2 fruit fly cellular contexts compared by ENCODE assay signal in genomic region chr3R:29213416-29213815, dm6.
TF ChIP-seq lines count a peak whose summit lies in the region.

No protein-coding gene starts in this region.

- TF ChIP-seq CTCF in whole organism, embryonic (GFP tag; optimal IDR thresholded peaks at IDR 0.05; lab: Kevin White, UChicago), result no peak

TF ChIP-seq in whole organism, adult, 20 proteins besides CTCF, POLR2A, EP300 and RAD21:
- no peak for TF ChIP-seq Crg-1 (GFP tag; optimal IDR thresholded peaks at IDR 0.05; lab: Kevin White, UChicago)
- no peak for TF ChIP-seq CG5204 (GFP tag; optimal IDR thresholded peaks at IDR 0.05; lab: Kevin White, UChicago)
- TF ChIP-seq kay (GFP tag; lab: Kevin White, UChicago; ENCODE audit: borderline replicate concordance), result peak; percentile 65
- TF ChIP-seq tj (GFP tag; optimal IDR thresholded peaks at IDR 0.05; lab: Kevin White, UChicago), result no peak

TF ChIP-seq in whole organism, embryonic, 481 proteins besides CTCF, POLR2A, EP300 and RAD21:
- TF ChIP-seq CG17385 (GFP tag; optimal IDR thresholded peaks at IDR 0.05; lab: Kevin White, UChicago) (peak; percentile 31), ind (GFP tag; optimal IDR thresholded peaks at IDR 0.05; lab: Kevin White, UChicago) (no peak), Deaf1 (tag; optimal IDR thresholded peaks at IDR 0.05; lab: Kevin White, UChicago) (no peak), gcm2 (GFP tag; optimal IDR thresholded peaks at IDR 0.05; lab: Kevin White, UChicago) (no peak), Dp (GFP tag; optimal IDR thresholded peaks at IDR 0.05; lab: Kevin White, UChicago) (no peak), chm (GFP tag; IDR thresholded peaks at IDR 0.05; lab: Robert Waterston, UW) (0 out of 2 replicates have a peak, but pooled peaks have one; percentile 22), Asciz (GFP tag; optimal IDR thresholded peaks at IDR 0.05; lab: Kevin White, UChicago) (no peak), CG13624 (GFP tag; optimal IDR thresholded peaks at IDR 0.05; lab: Kevin White, UChicago) (no peak), E2f2 (GFP tag; IDR thresholded peaks at IDR 0.05; lab: Robert Waterston, UW) (no peak), fru (optimal IDR thresholded peaks at IDR 0.05; lab: Kevin White, UChicago) (no peak), HLH3B (GFP tag; IDR thresholded peaks at IDR 0.05; lab: Robert Waterston, UW) (no peak), CG17829 (tag; optimal IDR thresholded peaks at IDR 0.05; lab: Kevin White, UChicago) (no peak), dysf (GFP tag; IDR thresholded peaks at IDR 0.05; lab: Robert Waterston, UW) (no peak), ewg (GFP tag; optimal IDR thresholded peaks at IDR 0.05; lab: Kevin White, UChicago) (peak; percentile 6), tll (GFP tag; optimal IDR thresholded peaks at IDR 0.05; lab: Kevin White, UChicago) (no peak), Ets65A (GFP tag; lab: Kevin White, UChicago) (peak; percentile 85), CG7372 (GFP tag; IDR thresholded peaks at IDR 0.05; lab: Robert Waterston, UW) (no peak), Mrtf (GFP tag; IDR thresholded peaks at IDR 0.05; lab: Robert Waterston, UW) (no peak), pita (GFP tag; optimal IDR thresholded peaks at IDR 0.05; lab: Kevin White, UChicago) (no peak), zen (tag; optimal IDR thresholded peaks at IDR 0.05; lab: Kevin White, UChicago) (no peak), CG6813 (GFP tag; optimal IDR thresholded peaks at IDR 0.05; lab: Kevin White, UChicago) (no peak), CG10462 (GFP tag; optimal IDR thresholded peaks at IDR 0.05; lab: Kevin White, UChicago) (no peak), CG13424 (tag; optimal IDR thresholded peaks at IDR 0.05; lab: Kevin White, UChicago) (no peak)

Comparison
In these comparisons a context has a peak if more than half of its experiments do, and no peak if none do; other contexts are left out.
1. Of the 1 proteins assayed by ChIP-seq in both whole organism, embryonic and whole organism, adult: peak only in whole organism, embryonic: none; only in whole organism, adult: kay; in both: none; in neither: 0.